Worm (Caenorhabditis elegans): Measurements from ENCODE around the gene spp-11.

spp-11 gene

DNA sequence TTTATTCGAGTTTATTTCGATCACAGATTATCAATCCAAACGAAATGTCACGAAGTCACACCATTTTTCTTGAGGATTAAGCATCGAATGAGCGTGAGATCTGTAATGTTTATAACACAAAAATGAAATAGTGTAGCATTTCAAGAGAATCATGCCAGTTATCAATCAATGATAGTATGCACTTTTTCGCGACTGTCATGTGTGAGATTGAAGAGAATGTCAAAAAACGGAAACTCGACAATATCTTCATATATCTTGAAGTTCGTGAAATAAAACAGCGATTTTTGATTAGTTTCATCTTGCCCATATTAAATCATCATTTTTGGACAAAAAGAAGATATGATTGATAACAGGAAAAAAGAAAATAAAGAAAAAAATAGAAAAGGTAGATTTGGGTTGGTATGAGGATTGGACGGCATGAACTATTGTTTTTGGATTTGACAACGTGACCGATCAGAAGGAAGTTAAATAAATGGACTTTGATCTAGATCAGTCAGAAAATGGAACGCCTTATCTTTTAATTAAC lies 28.1 kb downstream of the spp-11 start:
- TF ChIP-seq T26A5.8 (tag; optimal IDR thresholded peaks at IDR 0.05) (no peak), madf-6 (GFP tag; IDR thresholded peaks at IDR 0.05) (no peak), F10E7.11 (tag; optimal IDR thresholded peaks at IDR 0.05) (no peak), akir-1 (GFP tag; optimal IDR thresholded peaks at IDR 0.05) (no peak), F22D6.2 (tag; optimal IDR thresholded peaks at IDR 0.05) (no peak), Y67H2A.10 (GFP tag; conservative IDR thresholded peaks at IDR 0.05) (no peak), Y53F4B.3 (GFP tag; IDR thresholded peaks at IDR 0.05) (no peak), lin-40 (tag; optimal IDR thresholded peaks at IDR 0.05) (no peak), nhr-80 (tag; optimal IDR thresholded peaks at IDR 0.05) (no peak), rpc-1 (optimal IDR thresholded peaks at IDR 0.05) (no peak), rpc-1 (tag; optimal IDR thresholded peaks at IDR 0.05) (no peak), ztf-22 (GFP tag; optimal IDR thresholded peaks at IDR 0.05) (no peak), snpc-4 (GFP tag; optimal IDR thresholded peaks at IDR 0.05) (no peak), snpc-4 (tag; optimal IDR thresholded peaks at IDR 0.05) (no peak), F49E8.2 (tag; optimal IDR thresholded peaks at IDR 0.05; ENCODE audit: insufficient read depth) (no peak), zim-3 (tag; optimal IDR thresholded peaks at IDR 0.05) (no peak), let-607 (tag; optimal IDR thresholded peaks at IDR 0.05) (no peak), C06A6.2 (GFP tag; conservative IDR thresholded peaks at IDR 0.05) (no peak)

DNA sequence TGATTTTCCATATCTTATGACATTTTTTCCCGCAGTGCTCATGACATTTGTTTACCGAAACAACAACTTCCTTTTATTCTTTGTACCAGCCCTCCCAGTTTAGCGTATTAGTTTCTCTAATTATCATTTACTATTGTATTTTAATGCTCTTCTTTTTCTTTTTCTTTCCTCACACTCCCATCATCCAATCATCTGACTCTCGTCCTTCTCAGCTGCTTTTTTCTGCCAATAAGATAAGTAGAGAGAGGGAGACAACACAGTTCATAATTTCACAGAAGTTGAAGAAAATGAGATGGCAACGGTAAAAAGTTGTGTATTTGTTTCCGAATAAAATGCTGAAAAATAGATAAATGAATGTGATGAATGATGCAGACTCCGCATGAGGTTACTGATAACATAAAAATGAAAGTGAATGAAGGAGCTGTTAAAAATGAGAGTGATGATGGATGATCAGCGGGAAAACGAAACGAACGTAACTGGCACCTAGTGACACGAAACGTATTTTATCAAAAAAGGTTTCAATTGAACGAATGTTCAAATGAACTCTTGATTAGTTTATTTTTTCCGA lies 29.7 kb downstream of the spp-11 start:
- TF ChIP-seq B0261.1 (tag; optimal IDR thresholded peaks at IDR 0.05) (no peak), nhr-80 (tag; optimal IDR thresholded peaks at IDR 0.05) (peak; percentile 91), dox-1 (GFP tag; IDR thresholded peaks at IDR 0.05) (0 out of 2 replicates have a peak, but pooled peaks have one; percentile 13), F23B12.7 (tag; optimal IDR thresholded peaks at IDR 0.05; ENCODE audit: insufficient read depth) (peak; percentile 23), cebp-1 (GFP tag; IDR thresholded peaks at IDR 0.05) (peak; percentile 64; the same call in 1 of the 2 replicates), cebp-1 (tag; optimal IDR thresholded peaks at IDR 0.05) (peak; percentile 69), madf-3 (GFP tag; IDR thresholded peaks at IDR 0.05) (no peak)

- TF ChIP-seq Y79H2A.3 (GFP tag; conservative IDR thresholded peaks at IDR 0.05) (no peak), zfh-2 (GFP tag; conservative IDR thresholded peaks at IDR 0.05) (no peak), ztf-6 (GFP tag; IDR thresholded peaks at IDR 0.05) (no peak), K12H6.12 (tag; optimal IDR thresholded peaks at IDR 0.05) (no peak), die-1 (tag; optimal IDR thresholded peaks at IDR 0.05) (no peak), T07F8.4 (tag; optimal IDR thresholded peaks at IDR 0.05) (no peak), egl-18 (GFP tag; IDR thresholded peaks at IDR 0.05) (no peak), ekl-4 (GFP tag; IDR thresholded peaks at IDR 0.05) (no peak), attf-3 (GFP tag; conservative IDR thresholded peaks at IDR 0.05) (no peak), attf-5 (GFP tag; optimal IDR thresholded peaks at IDR 0.05) (no peak), ztf-25 (GFP tag; IDR thresholded peaks at IDR 0.05) (no peak), fkh-3 (tag; optimal IDR thresholded peaks at IDR 0.05) (no peak), ztf-26 (tag; optimal IDR thresholded peaks at IDR 0.05) (no peak), dpl-1 (GFP tag; optimal IDR thresholded peaks at IDR 0.05) (no peak), F10E7.11 (tag; optimal IDR thresholded peaks at IDR 0.05) (no peak)
These were observed 30.5 kb downstream of the spp-11 start for ce11 chrII:6376693-6377092.

All from whole organism, young adult.